Worm (Caenorhabditis elegans) whole organism, L3 larva: ENCODE measurements around the gene F56B3.6.
A peak's percentile ranks its signal among the peaks of the same experiment; 100 is the strongest.

Experiments
- R02D3.7 ChIP-seq: fragments of 150-350 bp; optimal IDR thresholded peaks from 2 replicates; lab custom pipeline; 2014; ENCODE audit warnings: missing biosample characterization, missing genetic modification characterization
- ama-1 ChIP-seq: fragments of 150-350 bp; optimal IDR thresholded peaks from 2 replicates; lab custom pipeline; 2018
- ceh-28 ChIP-seq: fragments of 150-350 bp; optimal IDR thresholded peaks from 2 replicates; lab custom pipeline; 2014; ENCODE audit warnings: missing biosample characterization, missing genetic modification reagents, missing genetic modification characterization
- ceh-9 ChIP-seq: sonication (generic microtip); optimal IDR thresholded peaks from 2 replicates; lab custom pipeline; 2018; ENCODE audit warnings: missing biosample characterization, missing genetic modification characterization
- daf-12 ChIP-seq: fragments of 150-350 bp; optimal IDR thresholded peaks from 2 replicates; lab custom pipeline; 2014; ENCODE audit warnings: missing biosample characterization, missing genetic modification reagents, missing genetic modification characterization
- egl-5 ChIP-seq: fragments of 150-350 bp; optimal IDR thresholded peaks from 2 replicates; lab custom pipeline; 2017; ENCODE audit warnings: missing biosample characterization, missing genetic modification reagents, missing genetic modification characterization, inconsistent platforms
- elt-3 ChIP-seq, 3 experiments: fragments of 150-350 bp in 1 of 3; sonication (generic microtip) in 2 of 3; optimal IDR thresholded peaks; 2 replicates in 2 of 3; 4 replicates in 1 of 3; lab custom pipeline; 2014 to 2017; ENCODE audit warnings: missing biosample characterization in 3 of 3, missing genetic modification characterization in 3 of 3
- eor-1 ChIP-seq, 2 experiments: fragments of 150-350 bp; optimal IDR thresholded peaks; 2 replicates each; lab custom pipeline; 2014 to 2018; ENCODE audit warnings: missing biosample characterization in 2 of 2, missing genetic modification characterization in 2 of 2
- fkh-2 ChIP-seq: fragments of 150-350 bp; optimal IDR thresholded peaks from 2 replicates; lab custom pipeline; 2014; ENCODE audit warnings: missing biosample characterization, missing genetic modification reagents, missing genetic modification characterization
- fos-1 ChIP-seq: fragments of 150-350 bp; optimal IDR thresholded peaks from 2 replicates; lab custom pipeline; 2014; ENCODE audit warnings: missing biosample characterization, missing genetic modification characterization
- hmg-11 ChIP-seq: sonication (generic microtip); optimal IDR thresholded peaks from 2 replicates; lab custom pipeline; 2016; ENCODE audit warnings: missing genetic modification characterization, missing compliant biosample characterization
- lin-39 ChIP-seq: fragments of 150-350 bp; optimal IDR thresholded peaks from 2 replicates; lab custom pipeline; 2018; ENCODE audit warnings: missing biosample characterization, missing genetic modification reagents, missing genetic modification characterization
- mdl-1 ChIP-seq: fragments of 150-350 bp; optimal IDR thresholded peaks from 2 replicates; lab custom pipeline; 2014; ENCODE audit warnings: missing biosample characterization, missing genetic modification characterization
- nfya-1 ChIP-seq: sonication (generic microtip); optimal IDR thresholded peaks from 2 replicates; lab custom pipeline; 2017; ENCODE audit warnings: missing genetic modification characterization, mild to moderate bottlenecking, missing compliant biosample characterization, antibody characterized with exemption, moderate library complexity; ENCODE audit not compliant: insufficient read depth
- nhr-11 ChIP-seq: fragments of 150-350 bp; optimal IDR thresholded peaks from 2 replicates; lab custom pipeline; 2014; ENCODE audit warnings: missing biosample characterization, missing genetic modification characterization
- nhr-12 ChIP-seq: fragments of 150-350 bp; optimal IDR thresholded peaks from 2 replicates; lab custom pipeline; 2014; ENCODE audit warnings: missing biosample characterization, missing genetic modification characterization
- nhr-23 ChIP-seq: fragments of 150-350 bp; optimal IDR thresholded peaks from 2 replicates; lab custom pipeline; 2014; ENCODE audit warnings: missing biosample characterization, missing genetic modification reagents, missing genetic modification characterization
- nhr-25 ChIP-seq: sonication (generic microtip); optimal IDR thresholded peaks from 2 replicates; lab custom pipeline; 2017; ENCODE audit warnings: missing biosample characterization, missing genetic modification characterization
- nhr-43 ChIP-seq: sonication (generic microtip); optimal IDR thresholded peaks from 2 replicates; lab custom pipeline; 2016; ENCODE audit warnings: mild to moderate bottlenecking, missing genetic modification characterization, missing compliant biosample characterization; ENCODE audit not compliant: poor library complexity, severe bottlenecking
- nhr-67 ChIP-seq: fragments of 150-350 bp; optimal IDR thresholded peaks from 2 replicates; lab custom pipeline; 2014; ENCODE audit warnings: missing biosample characterization, missing genetic modification characterization
- nhr-76 ChIP-seq: fragments of 150-350 bp; sonication (generic microtip); optimal IDR thresholded peaks from 5 replicates; lab custom pipeline; 2014; ENCODE audit warnings: missing biosample characterization, missing genetic modification characterization
- nhr-77 ChIP-seq: fragments of 150-350 bp; optimal IDR thresholded peaks from 2 replicates; lab custom pipeline; 2014; ENCODE audit warnings: missing biosample characterization, missing genetic modification characterization
- sea-2 ChIP-seq: fragments of 150-350 bp; sonication (generic microtip); optimal IDR thresholded peaks from 4 replicates; lab custom pipeline; 2014; ENCODE audit warnings: missing biosample characterization, missing genetic modification reagents, missing genetic modification characterization
- snpc-4 ChIP-seq: fragments of 150-350 bp; optimal IDR thresholded peaks from 2 replicates; lab custom pipeline; 2014; ENCODE audit warnings: missing biosample characterization, missing genetic modification characterization
- unc-62 ChIP-seq: fragments of 150-350 bp; sonication (generic microtip); optimal IDR thresholded peaks from 4 replicates; lab custom pipeline; 2014; ENCODE audit warnings: missing biosample characterization, missing genetic modification reagents, missing genetic modification characterization
- zag-1 ChIP-seq: fragments of 150-350 bp; optimal IDR thresholded peaks from 2 replicates; lab custom pipeline; 2014; ENCODE audit warnings: missing biosample characterization, missing genetic modification characterization
- ztf-11 ChIP-seq: fragments of 150-350 bp; optimal IDR thresholded peaks from 2 replicates; lab custom pipeline; 2014; ENCODE audit warnings: missing biosample characterization, missing genetic modification characterization
- ztf-4 ChIP-seq: fragments of 150-350 bp; optimal IDR thresholded peaks from 2 replicates; lab custom pipeline; 2014; ENCODE audit warnings: missing biosample characterization, missing genetic modification characterization

Gene F56B3.6

ce11 chrIV:754357-754972 lies 33.4 kb upstream of the F56B3.6 start:
- TF ChIP-seq R02D3.7 (tag; lab: Kevin White, UChicago) (no peak), nfya-1 (tag; lab: Kevin White, UChicago) (no peak), lin-39 (tag; lab: Kevin White, UChicago) (no peak), daf-12 (tag; lab: Kevin White, UChicago) (no peak), mdl-1 (tag; lab: Kevin White, UChicago) (no peak), nhr-76 (no peak), nhr-67 (tag; lab: Kevin White, UChicago) (no peak), zag-1 (tag; lab: Kevin White, UChicago) (no peak), fos-1 (tag; lab: Kevin White, UChicago) (no peak), hmg-11 (tag; lab: Kevin White, UChicago) (no peak), nhr-11 (tag; lab: Kevin White, UChicago) (no peak)

- TF ChIP-seq snpc-4 (no peak), ztf-11 (tag; lab: Kevin White, UChicago) (no peak), egl-5 (tag; lab: Kevin White, UChicago) (no peak)
Observed at ce11 chrIV:756421-756820, 31.4 kb upstream of the F56B3.6 start, which contains the start of gene srt-23. srt-23 (plus strand) TSS chrIV:756721.

ce11 chrIV:756956-757355 lies 30.9 kb upstream of the F56B3.6 start:
- TF ChIP-seq fkh-2 (tag; lab: Kevin White, UChicago): no peak
- TF ChIP-seq zag-1 (tag; lab: Kevin White, UChicago): no peak
- no peak for TF ChIP-seq unc-62 (GFP tag; lab: Kevin White, UChicago)
- TF ChIP-seq nhr-77 (tag; lab: Kevin White, UChicago): no peak

ce11 chrIV:757548-757947 lies 30.3 kb upstream of the F56B3.6 start:
- TF ChIP-seq ztf-4 (tag; lab: Kevin White, UChicago) (no peak), nfya-1 (tag; lab: Kevin White, UChicago) (no peak), ceh-28 (tag; lab: Kevin White, UChicago) (no peak), ceh-9 (tag; lab: Kevin White, UChicago) (no peak), egl-5 (tag; lab: Kevin White, UChicago) (no peak), R02D3.7 (tag; lab: Kevin White, UChicago) (no peak), nhr-12 (tag; lab: Kevin White, UChicago) (no peak)

- TF ChIP-seq hmg-11 (tag; lab: Kevin White, UChicago) (peak; percentile 1), R02D3.7 (tag; lab: Kevin White, UChicago) (no peak)
Observed at ce11 chrIV:760267-760666, 27.6 kb upstream of the F56B3.6 start, which contains the start of gene gst-40. gst-40 (plus strand) TSS chrIV:760502.

ce11 chrIV:762016-762459 lies 25.8 kb upstream of the F56B3.6 start:
- no peak for TF ChIP-seq eor-1 (tag; optimal IDR thresholded peaks at IDR 0.05; lab: Kevin White, UChicago)
- peak; percentile 82 for TF ChIP-seq ama-1 (lab: Kevin White, UChicago)
- TF ChIP-seq nhr-23 (tag; lab: Kevin White, UChicago): peak; percentile 49
- peak in 1 of 3 experiments; percentile 36 for TF ChIP-seq elt-3 (tag; optimal IDR thresholded peaks at IDR 0.05; lab: Kevin White, UChicago)
- no peak for TF ChIP-seq sea-2 (GFP tag; lab: Kevin White, UChicago)
- peak; percentile 5 for TF ChIP-seq nhr-25 (tag; lab: Kevin White, UChicago)
- no peak for TF ChIP-seq ztf-4 (tag; lab: Kevin White, UChicago)
- peak; percentile 22 for TF ChIP-seq nhr-43 (tag; lab: Kevin White, UChicago)
